Worm (Caenorhabditis elegans) whole organism, late embryonic: ENCODE results near the gene fbxc-49.

Experiments
- K02D7.2 ChIP-seq: sonication (generic microtip); optimal IDR thresholded peaks from 2 replicates; lab custom pipeline; 2017; ENCODE audit warnings: mild to moderate bottlenecking, missing genetic modification characterization, missing compliant biosample characterization
- T23F11.4 ChIP-seq: fragments of 200-800 bp; sonication (Bioruptor generic); optimal IDR thresholded peaks from 2 replicates; lab custom pipeline; 2018; ENCODE audit warnings: mild to moderate bottlenecking, missing genetic modification characterization, missing compliant biosample characterization
- Y22D7AL.16 ChIP-seq: sonication (generic microtip); optimal IDR thresholded peaks from 2 replicates; lab custom pipeline; 2016; ENCODE audit warnings: missing genetic modification characterization, missing compliant biosample characterization
- ama-1 ChIP-seq: fragments of 150-350 bp; optimal IDR thresholded peaks from 2 replicates; lab custom pipeline; 2014
- ceh-14 ChIP-seq: sonication (generic microtip); optimal IDR thresholded peaks from 2 replicates; lab custom pipeline; 2016; ENCODE audit warnings: missing genotype, missing genetic modification characterization, missing compliant biosample characterization
- ceh-19 ChIP-seq: fragments of 200-800 bp; sonication (Bioruptor generic); optimal IDR thresholded peaks from 2 replicates; lab custom pipeline; 2018; ENCODE audit warnings: mild to moderate bottlenecking, missing genetic modification characterization, missing compliant biosample characterization
- ceh-22 ChIP-seq: sonication (generic microtip); optimal IDR thresholded peaks from 2 replicates; lab custom pipeline; 2017; ENCODE audit warnings: missing biosample characterization, missing genetic modification characterization
- ceh-34 ChIP-seq: sonication (generic microtip); optimal IDR thresholded peaks from 2 replicates; lab custom pipeline; 2016; ENCODE audit warnings: mild to moderate bottlenecking, missing genetic modification characterization, missing compliant biosample characterization
- ceh-45 ChIP-seq: fragments of 200-800 bp; sonication (Bioruptor generic); IDR thresholded peaks from 2 replicates; pipeline ENCODE4 v1.3.6; 2022; ENCODE audit warnings: missing genetic modification reagents, missing genetic modification characterization, missing compliant biosample characterization
- ceh-48 ChIP-seq: sonication (generic microtip); optimal IDR thresholded peaks from 2 replicates; lab custom pipeline; 2016; ENCODE audit warnings: missing genetic modification characterization, inconsistent platforms, missing compliant biosample characterization
- ceh-6 ChIP-seq: fragments of 200-800 bp; sonication (Bioruptor generic); optimal IDR thresholded peaks from 2 replicates; lab custom pipeline; 2018; ENCODE audit warnings: mild to moderate bottlenecking, missing genetic modification characterization, missing compliant biosample characterization
- ceh-9 ChIP-seq: sonication (generic microtip); optimal IDR thresholded peaks from 2 replicates; lab custom pipeline; 2016; ENCODE audit warnings: mild to moderate bottlenecking, missing genetic modification characterization, inconsistent platforms, missing compliant biosample characterization
- che-1 ChIP-seq: sonication (generic microtip); optimal IDR thresholded peaks from 2 replicates; lab custom pipeline; 2016; ENCODE audit warnings: mild to moderate bottlenecking, missing genetic modification characterization, missing compliant biosample characterization
- dmd-4 ChIP-seq: sonication (generic microtip); optimal IDR thresholded peaks from 2 replicates; lab custom pipeline; 2016; ENCODE audit warnings: borderline replicate concordance, missing genetic modification characterization, missing compliant biosample characterization
- dve-1 ChIP-seq: sonication (generic microtip); optimal IDR thresholded peaks from 2 replicates; lab custom pipeline; 2017; ENCODE audit warnings: antibody characterized with exemption, mild to moderate bottlenecking, missing genetic modification characterization, missing compliant biosample characterization
- elt-2 ChIP-seq: sonication (generic microtip); optimal IDR thresholded peaks from 2 replicates; lab custom pipeline; 2016; ENCODE audit warnings: missing genetic modification reagents, missing genetic modification characterization, missing compliant biosample characterization
- elt-4 ChIP-seq: sonication (generic microtip); optimal IDR thresholded peaks from 2 replicates; lab custom pipeline; 2016; ENCODE audit warnings: missing genetic modification characterization, missing compliant biosample characterization
- ets-4 ChIP-seq: sonication (generic microtip); optimal IDR thresholded peaks from 2 replicates; lab custom pipeline; 2016; ENCODE audit warnings: missing genetic modification characterization, missing compliant biosample characterization
- eyg-1 ChIP-seq: sonication (generic microtip); optimal IDR thresholded peaks from 2 replicates; lab custom pipeline; 2016; ENCODE audit warnings: missing genotype, missing genetic modification characterization, missing compliant biosample characterization
- fax-1 ChIP-seq: sonication (generic microtip); optimal IDR thresholded peaks from 2 replicates; lab custom pipeline; 2016; ENCODE audit warnings: missing genotype, missing genetic modification characterization, missing compliant biosample characterization
- fkh-10 ChIP-seq: fragments of 150-350 bp; optimal IDR thresholded peaks from 2 replicates; lab custom pipeline; 2014; ENCODE audit warnings: missing biosample characterization, missing genetic modification reagents, missing genetic modification characterization
- hlh-8 ChIP-seq: sonication (generic microtip); optimal IDR thresholded peaks from 2 replicates; lab custom pipeline; 2016; ENCODE audit warnings: missing genotype, missing genetic modification characterization, missing compliant biosample characterization
- madf-2 ChIP-seq: sonication (generic microtip); optimal IDR thresholded peaks from 2 replicates; lab custom pipeline; 2017; ENCODE audit warnings: missing genetic modification characterization, missing compliant biosample characterization
- nhr-11 ChIP-seq: fragments of 150-350 bp; optimal IDR thresholded peaks from 2 replicates; lab custom pipeline; 2014; ENCODE audit warnings: missing biosample characterization, missing genetic modification characterization
- npax-4 ChIP-seq: sonication (generic microtip); optimal IDR thresholded peaks from 2 replicates; lab custom pipeline; 2016; ENCODE audit warnings: missing genetic modification characterization, missing compliant biosample characterization
- pag-3 ChIP-seq: sonication (generic microtip); optimal IDR thresholded peaks from 2 replicates; lab custom pipeline; 2016; ENCODE audit warnings: missing compliant biosample characterization, missing genetic modification characterization, borderline replicate concordance
- pat-9 ChIP-seq: fragments of 200-800 bp; sonication (Bioruptor generic); optimal IDR thresholded peaks from 2 replicates; lab custom pipeline; 2018; ENCODE audit warnings: mild to moderate bottlenecking, missing genetic modification characterization, moderate library complexity, missing compliant biosample characterization
- pax-1 ChIP-seq: fragments of 150-350 bp; optimal IDR thresholded peaks from 2 replicates; lab custom pipeline; 2014; ENCODE audit warnings: missing biosample characterization, missing genetic modification characterization
- rnt-1 ChIP-seq: sonication (generic microtip); optimal IDR thresholded peaks from 2 replicates; lab custom pipeline; 2016; ENCODE audit warnings: missing genetic modification characterization, missing compliant biosample characterization
- sdc-2 ChIP-seq: sonication (generic microtip); optimal IDR thresholded peaks from 2 replicates; lab custom pipeline; 2016; ENCODE audit warnings: missing genotype, missing genetic modification characterization, missing compliant biosample characterization
- sox-2 ChIP-seq: fragments of 200-800 bp; sonication (Bioruptor generic); IDR thresholded peaks from 2 replicates; pipeline ENCODE4 v1.3.6; 2022; ENCODE audit warnings: missing genetic modification reagents, missing genetic modification characterization, missing compliant biosample characterization
- sox-4 ChIP-seq: sonication (generic microtip); optimal IDR thresholded peaks from 2 replicates; lab custom pipeline; 2017; ENCODE audit warnings: mild to moderate bottlenecking, missing genetic modification characterization, inconsistent platforms, missing compliant biosample characterization
- tbx-2 ChIP-seq: sonication (generic microtip); optimal IDR thresholded peaks from 2 replicates; lab custom pipeline; 2016; ENCODE audit warnings: missing genetic modification characterization, missing compliant biosample characterization
- tbx-7 ChIP-seq: sonication (generic microtip); optimal IDR thresholded peaks from 2 replicates; lab custom pipeline; 2016; ENCODE audit warnings: missing genotype, missing genetic modification characterization, missing compliant biosample characterization
- ttx-3 ChIP-seq: sonication (generic microtip); optimal IDR thresholded peaks from 2 replicates; lab custom pipeline; 2016; ENCODE audit warnings: missing genetic modification reagents, missing genetic modification characterization, missing compliant biosample characterization
- unc-42 ChIP-seq: sonication (generic microtip); optimal IDR thresholded peaks from 2 replicates; lab custom pipeline; 2016; ENCODE audit warnings: missing genotype, missing genetic modification characterization, missing compliant biosample characterization
- unc-55 ChIP-seq: sonication (generic microtip); optimal IDR thresholded peaks from 2 replicates; lab custom pipeline; 2017; ENCODE audit warnings: missing biosample characterization, missing genetic modification reagents, missing genetic modification characterization
- unc-86 ChIP-seq: sonication (generic microtip); optimal IDR thresholded peaks from 2 replicates; lab custom pipeline; 2016; ENCODE audit warnings: missing genetic modification characterization, missing compliant biosample characterization
- zip-5 ChIP-seq: sonication (generic microtip); optimal IDR thresholded peaks from 2 replicates; lab custom pipeline; 2016; ENCODE audit warnings: missing genetic modification characterization, missing compliant biosample characterization

fbxc-49 gene

ce11 chrII:2083726-2084179 lies at the start of gene fbxc-49, which contains the start of gene T16A1.5:
Gene fbxc-49, plus strand, starts transcription at chrII:2084129.
Gene T16A1.5, minus strand, starts transcription at chrII:2083826.
- TF ChIP-seq tbx-2 (no peak), pax-1 (tag; lab: Kevin White, UChicago) (no peak), pag-3 (tag; lab: Kevin White, UChicago) (no peak), ttx-3 (tag; lab: Kevin White, UChicago) (no peak), unc-86 (tag; lab: Kevin White, UChicago) (no peak), madf-2 (tag; lab: Kevin White, UChicago) (no peak), unc-42 (tag; lab: Kevin White, UChicago) (no peak), ceh-45 (GFP tag; lab: Robert Waterston, UW) (no peak), ceh-48 (tag; lab: Kevin White, UChicago) (no peak), ama-1 (lab: Kevin White, UChicago) (no peak), ceh-19 (GFP tag; lab: Kevin White, UChicago) (no peak), ets-4 (tag; lab: Kevin White, UChicago) (no peak), dve-1 (tag; lab: Kevin White, UChicago) (no peak), ceh-9 (tag; lab: Kevin White, UChicago) (no peak), elt-2 (tag; lab: Kevin White, UChicago) (no peak), npax-4 (tag; lab: Kevin White, UChicago) (no peak), nhr-11 (tag; lab: Kevin White, UChicago) (no peak), Y22D7AL.16 (tag; lab: Kevin White, UChicago) (no peak), ceh-34 (tag; lab: Kevin White, UChicago) (no peak), ceh-22 (tag; lab: Kevin White, UChicago) (no peak)

- TF ChIP-seq che-1 (tag; lab: Kevin White, UChicago) (no peak), ttx-3 (tag; lab: Kevin White, UChicago) (no peak), tbx-7 (no peak), eyg-1 (tag; lab: Kevin White, UChicago) (no peak), ceh-6 (no peak)
Measured at ce11 chrII:2039288-2039687, 44.6 kb upstream of the fbxc-49 start, which contains the start of gene bath-19. Gene bath-19, minus strand, starts transcription at chrII:2039388.

DNA sequence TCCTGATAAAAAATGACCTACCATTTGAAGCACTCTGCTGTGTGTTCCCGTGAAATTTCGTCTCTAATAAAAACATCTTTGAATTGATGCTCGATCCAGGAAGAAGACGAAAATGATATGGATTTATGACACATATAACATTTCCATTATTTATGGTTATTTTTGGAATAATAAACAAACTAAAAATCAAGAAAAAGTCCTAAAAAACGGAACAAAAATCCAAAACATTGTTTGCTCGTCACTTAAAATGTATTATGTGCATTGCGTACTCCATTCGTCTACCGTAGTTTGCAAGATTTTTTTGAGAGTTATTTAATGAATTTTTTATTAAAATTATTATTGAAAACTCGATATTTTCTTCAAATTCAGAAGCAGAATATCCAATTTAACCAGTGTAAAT lies 41.5 kb upstream of the fbxc-49 start, which contains the start of gene bath-20:
Gene bath-20, minus strand, starts transcription at position 101 of the 400 bp plus-strand sequence.
- TF ChIP-seq dmd-4 (no peak), unc-55 (GFP tag; lab: Kevin White, UChicago) (no peak), sdc-2 (tag; lab: Kevin White, UChicago) (no peak), unc-42 (tag; lab: Kevin White, UChicago) (no peak), zip-5 (tag; lab: Kevin White, UChicago) (no peak), fax-1 (tag; lab: Kevin White, UChicago) (no peak), sox-2 (no peak), T23F11.4 (GFP tag; lab: Kevin White, UChicago) (no peak)
- TF ChIP-seq, all 69 proteins: peak for 0

- TF ChIP-seq hlh-8 (tag; lab: Kevin White, UChicago) (no peak), ceh-9 (tag; lab: Kevin White, UChicago) (no peak), elt-4 (no peak), unc-86 (tag; lab: Kevin White, UChicago) (no peak), fkh-10 (GFP tag; lab: Kevin White, UChicago) (no peak), rnt-1 (no peak), ceh-14 (tag; lab: Kevin White, UChicago) (no peak), K02D7.2 (tag; lab: Kevin White, UChicago) (no peak), tbx-2 (no peak), ceh-19 (GFP tag; lab: Kevin White, UChicago) (no peak), sox-4 (tag; lab: Kevin White, UChicago) (no peak), pat-9 (no peak)
Measured at ce11 chrII:2045505-2045904, 38.4 kb upstream of the fbxc-49 start, which contains the start of gene bath-24. Gene bath-24, minus strand, starts transcription at chrII:2045605.
